Fruit fly (Drosophila melanogaster) whole organism, embryonic: ENCODE measurements around the gene GatB.

Experiments used
- Atf-2 ChIP-seq: fragments of 200-800 bp; sonication (Bioruptor generic); optimal IDR thresholded peaks from 2 replicates; lab custom pipeline; 2016; ENCODE audit warnings: missing biosample characterization, missing genetic modification characterization
- Blimp-1 ChIP-seq: fragments of 200-800 bp; sonication (Bioruptor generic); optimal IDR thresholded peaks from 3 replicates; lab custom pipeline; 2018; ENCODE audit warnings: missing biosample characterization, missing genetic modification characterization, mild to moderate bottlenecking, moderate library complexity, missing genetic modification reagents
- CG10267 ChIP-seq: fragments of 200-800 bp; sonication (Bioruptor generic); optimal IDR thresholded peaks from 2 replicates; lab custom pipeline; 2018; ENCODE audit warnings: missing biosample characterization, mild to moderate bottlenecking, missing genetic modification characterization, moderate library complexity
- CG11723 ChIP-seq: fragments of 200-800 bp; sonication (Bioruptor generic); optimal IDR thresholded peaks from 2 replicates; lab custom pipeline; 2017; ENCODE audit warnings: missing biosample characterization, mild to moderate bottlenecking, missing genetic modification characterization
- CG12071 ChIP-seq: fragments of 200-800 bp; sonication (Bioruptor generic); optimal IDR thresholded peaks from 3 replicates; lab custom pipeline; 2018; ENCODE audit warnings: missing biosample characterization, mild to moderate bottlenecking, missing genetic modification characterization
- CG12769 ChIP-seq: fragments of 200-800 bp; sonication (Bioruptor generic); optimal IDR thresholded peaks from 2 replicates; lab custom pipeline; 2019; ENCODE audit warnings: missing biosample characterization, mild to moderate bottlenecking, missing genetic modification characterization, moderate library complexity
- CG1529 ChIP-seq: fragments of 200-800 bp; sonication (Bioruptor generic); optimal IDR thresholded peaks from 3 replicates; lab custom pipeline; 2018; ENCODE audit warnings: missing biosample characterization, missing genetic modification characterization
- CG16779 ChIP-seq: fragments of 200-800 bp; sonication (Bioruptor generic); IDR thresholded peaks from 2 replicates; pipeline ENCODE4 v1.3.6; 2022; ENCODE audit warnings: missing biosample characterization, missing genetic modification characterization
- CG17186 ChIP-seq: fragments of 200-800 bp; sonication (Bioruptor generic); optimal IDR thresholded peaks from 3 replicates; lab custom pipeline; 2017; ENCODE audit warnings: missing biosample characterization, missing genetic modification reagents, missing genetic modification characterization
- CG18599 ChIP-seq: fragments of 200-800 bp; sonication (Bioruptor generic); optimal IDR thresholded peaks from 3 replicates; lab custom pipeline; 2017; ENCODE audit warnings: missing biosample characterization, missing genetic modification characterization, mild to moderate bottlenecking, moderate library complexity, missing genetic modification reagents
- CG2116 ChIP-seq: fragments of 200-800 bp; sonication (Bioruptor generic); optimal IDR thresholded peaks from 3 replicates; lab custom pipeline; 2018; ENCODE audit warnings: missing biosample characterization, mild to moderate bottlenecking, missing genetic modification characterization
- CG2199 ChIP-seq: fragments of 200-800 bp; sonication (Bioruptor generic); IDR thresholded peaks from 3 replicates; pipeline ENCODE4 v1.3.6; 2022; ENCODE audit warnings: missing biosample characterization, missing genetic modification characterization
- CG3163 ChIP-seq: fragments of 200-800 bp; sonication (Bioruptor generic); optimal IDR thresholded peaks from 3 replicates; lab custom pipeline; 2016; ENCODE audit warnings: missing biosample characterization, missing genetic modification characterization
- CG34376 ChIP-seq: fragments of 200-800 bp; sonication (Bioruptor generic); optimal IDR thresholded peaks from 2 replicates; lab custom pipeline; 2018; ENCODE audit warnings: missing biosample characterization, mild to moderate bottlenecking, missing genetic modification characterization
- CG4404 ChIP-seq: fragments of 200-800 bp; sonication (Bioruptor generic); IDR thresholded peaks from 2 replicates; pipeline ENCODE4 v1.3.6; 2022; ENCODE audit warnings: missing biosample characterization, missing genetic modification characterization
- CG6683 ChIP-seq: fragments of 200-800 bp; sonication (Bioruptor generic); optimal IDR thresholded peaks from 2 replicates; lab custom pipeline; 2017; ENCODE audit warnings: missing biosample characterization, mild to moderate bottlenecking, missing genetic modification characterization, missing genetic modification reagents
- CG7372 ChIP-seq: fragments of 200-800 bp; sonication (Bioruptor generic); IDR thresholded peaks from 2 replicates; pipeline ENCODE4 v1.3.6; 2022; ENCODE audit warnings: missing biosample characterization, missing genetic modification characterization
- CG7556 ChIP-seq: fragments of 200-800 bp; sonication (Bioruptor generic); optimal IDR thresholded peaks from 2 replicates; lab custom pipeline; 2017; ENCODE audit warnings: missing biosample characterization, mild to moderate bottlenecking, missing genetic modification characterization
- CG8281 ChIP-seq: fragments of 200-800 bp; sonication (Bioruptor generic); optimal IDR thresholded peaks from 2 replicates; lab custom pipeline; 2018; ENCODE audit warnings: missing biosample characterization, mild to moderate bottlenecking, missing genetic modification characterization, moderate library complexity
- CG8478 ChIP-seq: fragments of >200 bp; optimal IDR thresholded peaks from 2 replicates; lab custom pipeline; 2018
- HLH4C ChIP-seq: fragments of 200-800 bp; sonication (Bioruptor generic); IDR thresholded peaks from 3 replicates; pipeline ENCODE4 v1.3.6; 2022; ENCODE audit warnings: missing biosample characterization, missing genetic modification characterization; ENCODE audit not compliant: partially characterized antibody
- Hr51 ChIP-seq, 2 experiments: fragments of 200-800 bp; sonication (Bioruptor generic); optimal IDR thresholded peaks; 2 replicates in 1 of 2; 3 replicates in 1 of 2; lab custom pipeline; 2016 to 2018; ENCODE audit warnings: missing biosample characterization in 2 of 2, missing genetic modification characterization in 2 of 2, mild to moderate bottlenecking in 1 of 2, moderate library complexity in 1 of 2
- Lhr ChIP-seq: fragments of 200-800 bp; sonication (Bioruptor generic); optimal IDR thresholded peaks from 3 replicates; lab custom pipeline; 2017; ENCODE audit warnings: mild to moderate bottlenecking, missing biosample characterization, missing genetic modification reagents, missing genetic modification characterization
- Max ChIP-seq: fragments of 200-800 bp; sonication (Bioruptor generic); optimal IDR thresholded peaks from 2 replicates; lab custom pipeline; 2016; ENCODE audit warnings: missing biosample characterization, mild to moderate bottlenecking, missing genetic modification characterization
- Nf-YC ChIP-seq: fragments of 200-800 bp; optimal IDR thresholded peaks from 3 replicates; lab custom pipeline; 2019; ENCODE audit warnings: missing biosample characterization, mild to moderate bottlenecking, missing genetic modification characterization, moderate library complexity
- Opbp ChIP-seq: fragments of 200-800 bp; sonication (Bioruptor generic); IDR thresholded peaks from 3 replicates; pipeline ENCODE4 v1.3.6; 2022; ENCODE audit warnings: missing biosample characterization, missing genetic modification characterization; ENCODE audit not compliant: partially characterized antibody
- Sox102F ChIP-seq: fragments of 200-800 bp; sonication (Bioruptor generic); optimal IDR thresholded peaks from 2 replicates; lab custom pipeline; 2018; ENCODE audit warnings: missing biosample characterization, mild to moderate bottlenecking, missing genetic modification characterization, moderate library complexity
- Stat92E ChIP-seq, 3 experiments: fragments of >200 bp in 2 of 3; fragments of 200-800 bp in 1 of 3; sonication (Bioruptor generic) in 1 of 3; optimal IDR thresholded peaks; 2 replicates each; lab custom pipeline; 2017 to 2019; ENCODE audit warnings: missing biosample characterization in 3 of 3, missing genetic modification characterization in 3 of 3, mild to moderate bottlenecking in 1 of 3, moderate library complexity in 1 of 3
- YL-1 ChIP-seq: fragments of 200-800 bp; sonication (Bioruptor generic); optimal IDR thresholded peaks from 3 replicates; lab custom pipeline; 2017; ENCODE audit warnings: missing biosample characterization, mild to moderate bottlenecking, missing genetic modification characterization
- ac ChIP-seq: fragments of 200-800 bp; sonication (Bioruptor generic); optimal IDR thresholded peaks from 3 replicates; lab custom pipeline; 2017; ENCODE audit warnings: missing biosample characterization, mild to moderate bottlenecking, missing genetic modification characterization
- ase ChIP-seq: fragments of 200-800 bp; sonication (Bioruptor generic); IDR thresholded peaks from 3 replicates; pipeline ENCODE4 v1.3.6; 2022; ENCODE audit warnings: missing biosample characterization, missing genetic modification characterization
- caup ChIP-seq: fragments of 200-800 bp; sonication (Bioruptor generic); optimal IDR thresholded peaks from 3 replicates; lab custom pipeline; 2017; ENCODE audit warnings: missing biosample characterization, mild to moderate bottlenecking, missing genetic modification characterization, moderate library complexity; ENCODE audit not compliant: severe bottlenecking
- ems ChIP-seq: fragments of 200-800 bp; sonication (Bioruptor generic); optimal IDR thresholded peaks from 3 replicates; lab custom pipeline; 2016; ENCODE audit warnings: missing biosample characterization, missing genetic modification characterization
- ewg ChIP-seq: fragments of 200-800 bp; sonication (Bioruptor generic); optimal IDR thresholded peaks from 3 replicates; lab custom pipeline; 2017; ENCODE audit warnings: mild to moderate bottlenecking, missing biosample characterization, missing genetic modification reagents, missing genetic modification characterization
- fru ChIP-seq: fragments of >200 bp; optimal IDR thresholded peaks from 2 replicates; lab custom pipeline; 2017
- hkb ChIP-seq, 2 experiments: fragments of 200-800 bp in 1 of 2; fragments of >200 bp in 1 of 2; sonication (Bioruptor generic) in 1 of 2; IDR thresholded peaks in 1 of 2; optimal IDR thresholded peaks in 1 of 2; 2 replicates each; pipeline versions ENCODE4 v1.3.6 to Lab custom; 2017 to 2022; ENCODE audit warnings: missing biosample characterization in 1 of 2, missing genetic modification characterization in 1 of 2
- luna ChIP-seq: fragments of 200-800 bp; sonication (Bioruptor generic); optimal IDR thresholded peaks from 2 replicates; lab custom pipeline; 2016; ENCODE audit warnings: missing biosample characterization, missing genetic modification characterization
- nmo ChIP-seq: fragments of 200-800 bp; sonication (Bioruptor generic); optimal IDR thresholded peaks from 2 replicates; lab custom pipeline; 2018; ENCODE audit warnings: missing biosample characterization, mild to moderate bottlenecking, missing genetic modification characterization, moderate library complexity
- pnt ChIP-seq: fragments of 200-800 bp; sonication (Bioruptor generic); optimal IDR thresholded peaks from 3 replicates; lab custom pipeline; 2016; ENCODE audit warnings: missing biosample characterization, missing genetic modification characterization
- prd ChIP-seq, 3 experiments: fragments of >200 bp in 2 of 3; fragments of 200-800 bp in 1 of 3; sonication (Bioruptor generic) in 1 of 3; optimal IDR thresholded peaks in 2 of 3; IDR thresholded peaks in 1 of 3; 2 replicates in 2 of 3; 3 replicates in 1 of 3; pipeline versions ENCODE4 v1.3.6 to Lab custom; 2017 to 2022; ENCODE audit warnings: missing biosample characterization in 1 of 3, missing genetic modification characterization in 1 of 3
- sd ChIP-seq: fragments of 200-800 bp; sonication (Bioruptor generic); optimal IDR thresholded peaks from 3 replicates; lab custom pipeline; 2018; ENCODE audit warnings: missing biosample characterization, mild to moderate bottlenecking, missing genetic modification characterization, moderate library complexity
- sens ChIP-seq: fragments of 200-800 bp; sonication (Bioruptor generic); peaks from one replicate; lab custom pipeline; 2016; ENCODE audit warnings: missing biosample characterization, missing genetic modification characterization
- sens-2 ChIP-seq: fragments of 200-800 bp; sonication (Bioruptor generic); IDR thresholded peaks from 2 replicates; pipeline ENCODE4 v1.3.6; 2022; ENCODE audit warnings: missing biosample characterization, missing genetic modification characterization
- toy ChIP-seq: fragments of 200-800 bp; sonication (Bioruptor generic); IDR thresholded peaks from 2 replicates; pipeline ENCODE4 v1.3.6; 2022; ENCODE audit warnings: missing biosample characterization, missing genetic modification characterization
- trem ChIP-seq: fragments of 200-800 bp; optimal IDR thresholded peaks from 3 replicates; lab custom pipeline; 2019; ENCODE audit warnings: missing biosample characterization, mild to moderate bottlenecking, missing genetic modification characterization, moderate library complexity
- tup ChIP-seq: fragments of 200-800 bp; sonication (Bioruptor generic); optimal IDR thresholded peaks from 2 replicates; lab custom pipeline; 2016; ENCODE audit warnings: missing biosample characterization, mild to moderate bottlenecking, missing genetic modification characterization, moderate library complexity
- zen ChIP-seq: fragments of 200-800 bp; sonication (Bioruptor generic); optimal IDR thresholded peaks from 3 replicates; lab custom pipeline; 2018; ENCODE audit warnings: missing biosample characterization, mild to moderate bottlenecking, missing genetic modification characterization, moderate library complexity

The GatB gene

dm6 chr3R:24092590-24093151 is 37.4 kb downstream of the GatB start (continued):
- peak in 1 of 2 experiments; percentile 54 for TF ChIP-seq Hr51 (GFP tag; optimal IDR thresholded peaks at IDR 0.05; lab: Kevin White, UChicago)

dm6 chr3R:24091653-24092052 is 38.4 kb downstream of the GatB start:
- TF ChIP-seq Nf-YC (tag; lab: Kevin White, UChicago) (no peak), CG34376 (GFP tag; lab: Kevin White, UChicago) (no peak), CG11723 (GFP tag; lab: Kevin White, UChicago) (no peak), CG12071 (GFP tag; lab: Kevin White, UChicago) (no peak), caup (GFP tag; lab: Kevin White, UChicago) (no peak), ac (no peak), pnt (GFP tag; lab: Kevin White, UChicago) (no peak), sens (peak; percentile 71), toy (GFP tag; lab: Robert Waterston, UW) (no peak), Max (no peak), CG12769 (tag; lab: Kevin White, UChicago) (peak; percentile 6), CG3163 (GFP tag; lab: Kevin White, UChicago) (no peak), CG7556 (GFP tag; lab: Kevin White, UChicago) (no peak), Stat92E (GFP tag; optimal IDR thresholded peaks at IDR 0.05; lab: Kevin White, UChicago) (no peak), nmo (no peak), CG10267 (tag; lab: Kevin White, UChicago) (no peak), CG7372 (GFP tag; lab: Robert Waterston, UW) (no peak), CG2116 (GFP tag; lab: Kevin White, UChicago) (no peak), CG2199 (GFP tag; lab: Robert Waterston, UW) (no peak), CG6683 (GFP tag; lab: Kevin White, UChicago) (no peak), CG8281 (no peak), CG16779 (GFP tag; lab: Robert Waterston, UW) (no peak), fru (lab: Kevin White, UChicago) (no peak), zen (tag; lab: Kevin White, UChicago) (no peak), luna (GFP tag; lab: Kevin White, UChicago) (no peak), Opbp (GFP tag; lab: Robert Waterston, UW) (no peak), hkb (optimal IDR thresholded peaks at IDR 0.05; lab: Kevin White, UChicago) (no peak), hkb (GFP tag; IDR thresholded peaks at IDR 0.05; lab: Robert Waterston, UW) (peak; percentile 41; the same call in 1 of the 2 replicates), Sox102F (GFP tag; lab: Kevin White, UChicago) (peak; percentile 36), Lhr (GFP tag; lab: Kevin White, UChicago) (no peak), Atf-2 (no peak), Blimp-1 (no peak), CG8478 (lab: Kevin White, UChicago) (no peak), CG18599 (GFP tag; lab: Kevin White, UChicago) (peak; percentile 77), sens-2 (no peak), ems (GFP tag; lab: Kevin White, UChicago) (no peak), prd (optimal IDR thresholded peaks at IDR 0.05; lab: Kevin White, UChicago) (no peak), prd (GFP tag; IDR thresholded peaks at IDR 0.05; lab: Robert Waterston, UW) (no peak), YL-1 (GFP tag; lab: Kevin White, UChicago) (no peak), tup (GFP tag; lab: Kevin White, UChicago) (no peak), CG1529 (GFP tag; lab: Kevin White, UChicago) (no peak), ase (GFP tag; lab: Robert Waterston, UW) (no peak), ewg (GFP tag; lab: Kevin White, UChicago) (no peak), CG4404 (no peak), sd (tag; lab: Kevin White, UChicago) (no peak), HLH4C (no peak), CG17186 (no peak), trem (no peak)
